Fruit fly (Drosophila melanogaster) whole organism, embryonic: Measurements from ENCODE around the gene hfp.
A peak's percentile ranks its signal among the peaks of the same experiment; 100 is the strongest.

Experiments
- Abd-B ChIP-seq: fragments of 200-800 bp; sonication (Bioruptor generic); optimal IDR thresholded peaks from 2 replicates; lab custom pipeline; 2018; ENCODE audit warnings: missing biosample characterization, mild to moderate bottlenecking, missing genetic modification characterization, moderate library complexity
- Antp ChIP-seq: fragments of 200-800 bp; sonication (Bioruptor generic); optimal IDR thresholded peaks from 3 replicates; lab custom pipeline; 2016; ENCODE audit warnings: missing biosample characterization, missing genetic modification characterization
- CG11247 ChIP-seq: fragments of 200-800 bp; sonication (Bioruptor generic); IDR thresholded peaks from 2 replicates; pipeline ENCODE4 v1.3.6; 2022; ENCODE audit warnings: missing biosample characterization, missing genetic modification characterization
- CG13775 ChIP-seq: fragments of 200-800 bp; sonication (Bioruptor generic); optimal IDR thresholded peaks from 3 replicates; lab custom pipeline; 2017; ENCODE audit warnings: missing biosample characterization, mild to moderate bottlenecking, missing genetic modification characterization
- CG15696 ChIP-seq: fragments of 200-800 bp; sonication (Bioruptor generic); optimal IDR thresholded peaks from 2 replicates; lab custom pipeline; 2019; ENCODE audit warnings: missing biosample characterization, mild to moderate bottlenecking, missing genetic modification characterization, moderate library complexity
- CG16813 ChIP-seq: fragments of 200-800 bp; sonication (Bioruptor generic); IDR thresholded peaks from 3 replicates; pipeline ENCODE4 v1.3.6; 2022; ENCODE audit warnings: missing biosample characterization, missing genetic modification characterization; ENCODE audit not compliant: partially characterized antibody
- CG2120 ChIP-seq: fragments of 200-800 bp; sonication (Bioruptor generic); optimal IDR thresholded peaks from 3 replicates; lab custom pipeline; 2016; ENCODE audit warnings: missing biosample characterization, missing genetic modification characterization
- CG2199 ChIP-seq: fragments of 200-800 bp; sonication (Bioruptor generic); IDR thresholded peaks from 3 replicates; pipeline ENCODE4 v1.3.6; 2022; ENCODE audit warnings: missing biosample characterization, missing genetic modification characterization
- CG4730 ChIP-seq: fragments of 200-800 bp; sonication (Bioruptor generic); IDR thresholded peaks from 2 replicates; pipeline ENCODE4 v1.3.6; 2022; ENCODE audit warnings: missing biosample characterization, missing genetic modification characterization
- CG6254 ChIP-seq: fragments of 200-800 bp; sonication (Bioruptor generic); optimal IDR thresholded peaks from 3 replicates; lab custom pipeline; 2017; ENCODE audit warnings: mild to moderate bottlenecking, missing biosample characterization, missing genetic modification reagents, missing genetic modification characterization
- CG6654 ChIP-seq: fragments of 200-800 bp; sonication (Bioruptor generic); optimal IDR thresholded peaks from 2 replicates; lab custom pipeline; 2017; ENCODE audit warnings: missing biosample characterization, mild to moderate bottlenecking, missing genetic modification characterization
- CG6854 ChIP-seq: fragments of 200-800 bp; sonication (Bioruptor generic); optimal IDR thresholded peaks from 3 replicates; lab custom pipeline; 2017; ENCODE audit warnings: missing biosample characterization, mild to moderate bottlenecking, missing genetic modification characterization
- CG7839 ChIP-seq: fragments of 200-800 bp; sonication (Bioruptor generic); optimal IDR thresholded peaks from 3 replicates; lab custom pipeline; 2018; ENCODE audit warnings: missing biosample characterization, mild to moderate bottlenecking, missing genetic modification characterization, moderate library complexity
- CG7987 ChIP-seq: fragments of 200-800 bp; sonication (Bioruptor generic); optimal IDR thresholded peaks from 2 replicates; lab custom pipeline; 2018; ENCODE audit warnings: missing biosample characterization, mild to moderate bottlenecking, missing genetic modification characterization, moderate library complexity
- CG8089 ChIP-seq: fragments of 200-800 bp; sonication (Bioruptor generic); optimal IDR thresholded peaks from 3 replicates; lab custom pipeline; 2016; ENCODE audit warnings: missing biosample characterization, missing genetic modification characterization
- CG8290 ChIP-seq, 3 experiments: fragments of 200-800 bp; sonication (Bioruptor generic); optimal IDR thresholded peaks; 2 replicates each; lab custom pipeline; 2016 to 2019; ENCODE audit warnings: missing biosample characterization in 3 of 3, missing genetic modification characterization in 3 of 3, mild to moderate bottlenecking in 2 of 3, moderate library complexity in 1 of 3
- CG8359 ChIP-seq: fragments of 200-800 bp; sonication (Bioruptor generic); optimal IDR thresholded peaks from 2 replicates; lab custom pipeline; 2017; ENCODE audit warnings: missing biosample characterization, mild to moderate bottlenecking, missing genetic modification characterization, borderline replicate concordance
- CTCF ChIP-seq: fragments of 200-800 bp; sonication (Bioruptor generic); optimal IDR thresholded peaks from 2 replicates; lab custom pipeline; 2017; ENCODE audit warnings: missing biosample characterization, mild to moderate bottlenecking, missing genetic modification characterization, moderate library complexity
- Dek ChIP-seq: fragments of 200-800 bp; sonication (Bioruptor generic); optimal IDR thresholded peaks from 3 replicates; lab custom pipeline; 2019; ENCODE audit warnings: missing biosample characterization, mild to moderate bottlenecking, missing genetic modification characterization, moderate library complexity
- Doc2 ChIP-seq: fragments of 200-800 bp; sonication (Bioruptor generic); IDR thresholded peaks from 2 replicates; pipeline ENCODE4 v1.3.6; 2022; ENCODE audit warnings: missing biosample characterization, missing genetic modification characterization
- Fer1 ChIP-seq: fragments of 200-800 bp; sonication (Bioruptor generic); optimal IDR thresholded peaks from 2 replicates; lab custom pipeline; 2017; ENCODE audit warnings: missing biosample characterization, mild to moderate bottlenecking, missing genetic modification characterization
- H2.0 ChIP-seq: fragments of 200-800 bp; sonication (Bioruptor generic); IDR thresholded peaks from 2 replicates; pipeline ENCODE4 v1.3.6; 2022; ENCODE audit warnings: missing biosample characterization, missing genetic modification characterization
- Hand ChIP-seq: fragments of 200-800 bp; sonication (Bioruptor generic); optimal IDR thresholded peaks from 2 replicates; lab custom pipeline; 2017; ENCODE audit warnings: mild to moderate bottlenecking, missing biosample characterization, missing genetic modification reagents, missing genetic modification characterization
- HmgZ ChIP-seq: fragments of 200-800 bp; sonication (Bioruptor generic); optimal IDR thresholded peaks from 2 replicates; lab custom pipeline; 2018; ENCODE audit warnings: missing biosample characterization, mild to moderate bottlenecking, missing genetic modification characterization
- Nf-YA ChIP-seq: fragments of 200-800 bp; sonication (Bioruptor generic); IDR thresholded peaks from 2 replicates; pipeline ENCODE4 v1.3.6; 2022; ENCODE audit warnings: missing biosample characterization, missing genetic modification characterization
- Sry-δ ChIP-seq: fragments of 200-800 bp; sonication (Bioruptor generic); optimal IDR thresholded peaks from 2 replicates; lab custom pipeline; 2016; ENCODE audit warnings: missing biosample characterization, missing genetic modification characterization
- ase ChIP-seq: fragments of 200-800 bp; sonication (Bioruptor generic); IDR thresholded peaks from 3 replicates; pipeline ENCODE4 v1.3.6; 2022; ENCODE audit warnings: missing biosample characterization, missing genetic modification characterization
- ato ChIP-seq: fragments of 200-800 bp; sonication (Bioruptor generic); IDR thresholded peaks from 2 replicates; pipeline ENCODE4 v1.3.6; 2022; ENCODE audit warnings: missing biosample characterization, missing genetic modification characterization; ENCODE audit not compliant: partially characterized antibody
- az2 ChIP-seq: fragments of 200-800 bp; sonication (Bioruptor generic); optimal IDR thresholded peaks from 3 replicates; lab custom pipeline; 2016; ENCODE audit warnings: missing biosample characterization, missing genetic modification characterization
- corto ChIP-seq: fragments of 200-800 bp; sonication (Bioruptor generic); optimal IDR thresholded peaks from 2 replicates; lab custom pipeline; 2016; ENCODE audit warnings: missing biosample characterization, mild to moderate bottlenecking, missing genetic modification characterization, moderate library complexity
- cwo ChIP-seq: fragments of 200-800 bp; sonication (Bioruptor generic); optimal IDR thresholded peaks from 3 replicates; lab custom pipeline; 2017; ENCODE audit warnings: missing biosample characterization, missing genetic modification characterization, mild to moderate bottlenecking, moderate library complexity, missing genetic modification reagents
- ems ChIP-seq: fragments of 200-800 bp; sonication (Bioruptor generic); optimal IDR thresholded peaks from 3 replicates; lab custom pipeline; 2016; ENCODE audit warnings: missing biosample characterization, missing genetic modification characterization
- esg ChIP-seq: fragments of 200-800 bp; sonication (Bioruptor generic); conservative IDR thresholded peaks from 2 replicates; pipeline ENCODE4 v1.3.6; 2022; ENCODE audit warnings: missing biosample characterization, missing genetic modification characterization
- gsb-n ChIP-seq: fragments of 200-800 bp; sonication (Bioruptor generic); optimal IDR thresholded peaks from 3 replicates; lab custom pipeline; 2018; ENCODE audit warnings: missing biosample characterization, mild to moderate bottlenecking, missing genetic modification characterization
- hb ChIP-seq: fragments of 200-800 bp; sonication (Bioruptor generic); IDR thresholded peaks from 3 replicates; pipeline ENCODE4 v1.3.6; 2022; ENCODE audit warnings: missing biosample characterization, missing genetic modification characterization; ENCODE audit not compliant: partially characterized antibody
- jing ChIP-seq: fragments of 200-800 bp; sonication (Bioruptor generic); optimal IDR thresholded peaks from 2 replicates; lab custom pipeline; 2018; ENCODE audit warnings: missing biosample characterization, mild to moderate bottlenecking, missing genetic modification characterization
- kay ChIP-seq: fragments of 200-800 bp; sonication (Bioruptor generic); optimal IDR thresholded peaks from 2 replicates; lab custom pipeline; 2016; ENCODE audit warnings: missing biosample characterization, missing genetic modification characterization
- nerfin-2 ChIP-seq: fragments of 200-800 bp; sonication (Bioruptor generic); IDR thresholded peaks from 2 replicates; pipeline ENCODE4 v1.3.6; 2022; ENCODE audit warnings: missing biosample characterization, missing genetic modification characterization; ENCODE audit not compliant: partially characterized antibody
- nom ChIP-seq: fragments of 200-800 bp; sonication (Bioruptor generic); optimal IDR thresholded peaks from 2 replicates; lab custom pipeline; 2017; ENCODE audit warnings: missing biosample characterization, missing genetic modification characterization, mild to moderate bottlenecking, moderate library complexity, missing genetic modification reagents
- onecut ChIP-seq: fragments of 200-800 bp; sonication (Bioruptor generic); IDR thresholded peaks from 2 replicates; pipeline ENCODE4 v1.3.6; 2022; ENCODE audit warnings: missing biosample characterization, missing genetic modification characterization
- pros ChIP-seq: fragments of 200-800 bp; sonication (Bioruptor generic); optimal IDR thresholded peaks from 3 replicates; lab custom pipeline; 2019; ENCODE audit warnings: missing biosample characterization, mild to moderate bottlenecking, missing genetic modification characterization, moderate library complexity
- psq ChIP-seq: fragments of 200-800 bp; sonication (Bioruptor generic); optimal IDR thresholded peaks from 2 replicates; lab custom pipeline; 2017; ENCODE audit warnings: missing biosample characterization, missing genetic modification characterization
- sd ChIP-seq: fragments of 200-800 bp; sonication (Bioruptor generic); optimal IDR thresholded peaks from 3 replicates; lab custom pipeline; 2018; ENCODE audit warnings: missing biosample characterization, mild to moderate bottlenecking, missing genetic modification characterization, moderate library complexity
- sna ChIP-seq: fragments of 200-800 bp; sonication (Bioruptor generic); IDR thresholded peaks from 2 replicates; pipeline ENCODE4 v1.3.6; 2022; ENCODE audit warnings: missing biosample characterization, missing genetic modification characterization; ENCODE audit not compliant: partially characterized antibody
- so ChIP-seq: fragments of 200-800 bp; sonication (Bioruptor generic); IDR thresholded peaks from 3 replicates; pipeline ENCODE4 v1.3.6; 2022; ENCODE audit warnings: missing biosample characterization, missing genetic modification characterization
- sqz ChIP-seq: fragments of 200-800 bp; sonication (Bioruptor generic); optimal IDR thresholded peaks from 3 replicates; lab custom pipeline; 2018; ENCODE audit warnings: missing biosample characterization, mild to moderate bottlenecking, missing genetic modification characterization
- vnd ChIP-seq: fragments of 200-800 bp; sonication (Bioruptor generic); IDR thresholded peaks from 3 replicates; pipeline ENCODE4 v1.3.6; 2022; ENCODE audit warnings: missing biosample characterization, missing genetic modification characterization; ENCODE audit not compliant: partially characterized antibody
- vvl ChIP-seq: fragments of 200-800 bp; sonication (Bioruptor generic); IDR thresholded peaks from 2 replicates; pipeline ENCODE4 v1.3.6; 2022; ENCODE audit warnings: missing biosample characterization, missing genetic modification characterization
- zf30C ChIP-seq: fragments of 200-800 bp; sonication (Bioruptor generic); optimal IDR thresholded peaks from 3 replicates; lab custom pipeline; 2018; ENCODE audit warnings: missing biosample characterization, mild to moderate bottlenecking, missing genetic modification characterization

Gene hfp

DNA sequence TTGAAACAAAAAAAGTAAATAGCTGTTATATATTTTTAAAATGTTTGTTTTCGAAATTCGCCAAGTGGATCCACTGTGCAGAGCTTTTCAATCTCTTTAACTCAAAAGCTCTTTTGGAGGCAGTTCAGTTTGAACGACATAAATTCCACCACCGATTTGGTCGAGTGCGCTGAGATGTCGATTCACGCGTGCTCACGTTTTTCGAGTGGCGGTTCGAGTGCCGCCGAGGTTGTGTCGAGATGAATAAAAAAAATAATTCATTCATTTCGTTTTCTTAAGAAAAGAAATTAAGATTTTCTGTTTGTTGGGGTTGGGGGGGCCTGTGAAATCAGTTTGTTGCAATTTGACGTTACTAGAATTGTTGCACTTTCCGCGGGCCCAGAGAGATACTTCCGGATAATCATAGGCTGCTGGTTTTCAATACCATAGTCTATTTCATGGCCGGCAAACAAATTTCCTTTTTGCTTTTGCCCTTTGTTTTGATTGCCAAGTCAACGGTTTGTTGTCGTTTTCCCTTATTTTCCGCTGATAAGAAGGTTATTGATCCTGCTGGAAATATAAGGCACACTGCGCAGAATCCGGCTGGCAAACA is 13.7 kb downstream of the hfp start (continued):
- TF ChIP-seq az2 (no peak), CG16813 (GFP tag; lab: Robert Waterston, UW) (peak; percentile 63), CG6654 (GFP tag; lab: Kevin White, UChicago) (no peak), Hand (no peak), CG15696 (tag; lab: Kevin White, UChicago) (no peak), CG2199 (GFP tag; lab: Robert Waterston, UW) (peak; percentile 81), psq (GFP tag; lab: Kevin White, UChicago) (no peak), CG4730 (GFP tag; lab: Robert Waterston, UW) (no peak), Antp (GFP tag; lab: Kevin White, UChicago) (no peak), ase (GFP tag; lab: Robert Waterston, UW) (no peak), HmgZ (tag; lab: Kevin White, UChicago) (no peak), gsb-n (tag; lab: Kevin White, UChicago) (no peak), CG2120 (GFP tag; lab: Kevin White, UChicago) (peak; percentile 1), Doc2 (no peak), hb (GFP tag; lab: Robert Waterston, UW) (no peak; the same call in 2 of the 3 replicates), Sry-δ (no peak), Fer1 (GFP tag; lab: Kevin White, UChicago) (no peak), CG6854 (GFP tag; lab: Kevin White, UChicago) (peak; percentile 19), onecut (GFP tag; lab: Robert Waterston, UW) (peak; percentile 69), nom (GFP tag; lab: Kevin White, UChicago) (peak; percentile 17), CG8290 (GFP tag; optimal IDR thresholded peaks at IDR 0.05; lab: Kevin White, UChicago) (no peak), CG8290 (tag; optimal IDR thresholded peaks at IDR 0.05; lab: Kevin White, UChicago) (peak in 1 of 2 experiments; percentile 52), CG11247 (GFP tag; lab: Robert Waterston, UW) (no peak), pros (peak; percentile 100), Nf-YA (GFP tag; lab: Robert Waterston, UW) (0 out of 2 replicates have a peak, but pooled peaks have one; percentile 23), CG6254 (no peak), Abd-B (GFP tag; lab: Kevin White, UChicago) (no peak), sqz (GFP tag; lab: Kevin White, UChicago) (peak; percentile 51), vnd (GFP tag; lab: Robert Waterston, UW) (peak; percentile 66), Dek (tag; lab: Kevin White, UChicago) (no peak), kay (GFP tag; lab: Kevin White, UChicago) (no peak), CTCF (peak; percentile 92), nerfin-2 (peak; percentile 78), esg (GFP tag; lab: Robert Waterston, UW) (no peak), corto (GFP tag; lab: Kevin White, UChicago) (no peak), CG8089 (GFP tag; lab: Kevin White, UChicago) (no peak), ems (GFP tag; lab: Kevin White, UChicago) (no peak), zf30C (no peak), vvl (GFP tag; lab: Robert Waterston, UW) (peak; percentile 50; the same call in 1 of the 2 replicates), sd (tag; lab: Kevin White, UChicago) (peak; percentile 88), H2.0 (GFP tag; lab: Robert Waterston, UW) (no peak), CG7987 (GFP tag; lab: Kevin White, UChicago) (no peak), so (GFP tag; lab: Robert Waterston, UW) (peak; percentile 46; the same call in 2 of the 3 replicates), CG8359 (no peak), ato (GFP tag; lab: Robert Waterston, UW) (peak; percentile 76), sna (GFP tag; lab: Robert Waterston, UW) (peak; percentile 22; the same call in 1 of the 2 replicates), CG13775 (no peak), jing (GFP tag; lab: Kevin White, UChicago) (no peak), cwo (GFP tag; lab: Kevin White, UChicago) (peak; percentile 2), CG7839 (no peak)
